Worm (Caenorhabditis elegans) whole organism, L2 larva: ENCODE measurements around the gene col-17.

Experiments used
- C34F6.9 ChIP-seq: fragments of 150-350 bp; optimal IDR thresholded peaks from 2 replicates; lab custom pipeline; 2014; ENCODE audit warnings: missing biosample characterization, missing genetic modification characterization
- F13H6.1 ChIP-seq: sonication (generic microtip); optimal IDR thresholded peaks from 2 replicates; lab custom pipeline; 2016; ENCODE audit warnings: missing genetic modification characterization, missing compliant biosample characterization
- R02D3.7 ChIP-seq: fragments of 150-350 bp; optimal IDR thresholded peaks from 2 replicates; lab custom pipeline; 2014; ENCODE audit warnings: missing biosample characterization, missing genetic modification characterization
- Y55F3AM.14 ChIP-seq: fragments of 200-800 bp; sonication (Bioruptor generic); optimal IDR thresholded peaks from 2 replicates; lab custom pipeline; 2018; ENCODE audit warnings: mild to moderate bottlenecking, missing genetic modification characterization, missing compliant biosample characterization
- ZK546.5 ChIP-seq: sonication (generic microtip); optimal IDR thresholded peaks from 2 replicates; lab custom pipeline; 2017; ENCODE audit warnings: missing biosample characterization, missing genetic modification characterization
- alr-1 ChIP-seq: fragments of 150-350 bp; optimal IDR thresholded peaks from 2 replicates; lab custom pipeline; 2014; ENCODE audit warnings: missing biosample characterization, missing genetic modification characterization
- aly-2 ChIP-seq: fragments of 150-350 bp; optimal IDR thresholded peaks from 2 replicates; lab custom pipeline; 2014; ENCODE audit warnings: missing biosample characterization, missing genetic modification characterization
- ama-1 ChIP-seq: fragments of 150-350 bp; optimal IDR thresholded peaks from 2 replicates; lab custom pipeline; 2018; ENCODE audit warnings: inconsistent platforms
- ceh-16 ChIP-seq: fragments of 150-350 bp; optimal IDR thresholded peaks from 2 replicates; lab custom pipeline; 2014; ENCODE audit warnings: missing biosample characterization, missing genetic modification characterization
- ceh-82 ChIP-seq: fragments of 150-350 bp; optimal IDR thresholded peaks from 2 replicates; lab custom pipeline; 2014; ENCODE audit warnings: missing biosample characterization, missing genetic modification characterization
- crh-2 ChIP-seq: sonication (generic microtip); optimal IDR thresholded peaks from 2 replicates; lab custom pipeline; 2017; ENCODE audit warnings: missing biosample characterization, missing genetic modification characterization
- dmd-4 ChIP-seq: sonication (generic microtip); optimal IDR thresholded peaks from 2 replicates; lab custom pipeline; 2017; ENCODE audit warnings: missing biosample characterization, missing genetic modification characterization
- egl-27 ChIP-seq: sonication (generic microtip); optimal IDR thresholded peaks from 3 replicates; lab custom pipeline; 2017; ENCODE audit warnings: missing biosample characterization, missing genetic modification reagents, missing genetic modification characterization
- elt-1 ChIP-seq: fragments of 150-350 bp; optimal IDR thresholded peaks from 2 replicates; lab custom pipeline; 2014; ENCODE audit warnings: missing biosample characterization, missing genetic modification characterization
- elt-3 ChIP-seq: sonication (generic microtip); optimal IDR thresholded peaks from 2 replicates; lab custom pipeline; 2017; ENCODE audit warnings: missing biosample characterization, missing genetic modification characterization
- fos-1 ChIP-seq: fragments of 150-350 bp; optimal IDR thresholded peaks from 2 replicates; lab custom pipeline; 2014; ENCODE audit warnings: missing biosample characterization, missing genetic modification characterization
- gmeb-1 ChIP-seq: fragments of 150-350 bp; optimal IDR thresholded peaks from 2 replicates; lab custom pipeline; 2014; ENCODE audit warnings: missing biosample characterization, missing genetic modification characterization
- lin-11 ChIP-seq: fragments of 150-350 bp; sonication (generic microtip); optimal IDR thresholded peaks from 2 replicates; lab custom pipeline; 2014; ENCODE audit warnings: missing biosample characterization, missing genetic modification characterization, inconsistent platforms, mixed read lengths
- lin-13 ChIP-seq: fragments of 150-350 bp; optimal IDR thresholded peaks from 2 replicates; lab custom pipeline; 2014; ENCODE audit warnings: missing biosample characterization, missing genetic modification reagents, missing genetic modification characterization
- lin-39 ChIP-seq: fragments of 150-350 bp; optimal IDR thresholded peaks from 2 replicates; lab custom pipeline; 2014; ENCODE audit warnings: missing biosample characterization, missing genetic modification reagents, missing genetic modification characterization
- lsy-2 ChIP-seq, 2 experiments: fragments of 150-350 bp in 1 of 2; sonication (generic microtip) in 1 of 2; optimal IDR thresholded peaks; 2 replicates each; lab custom pipeline; 2014 to 2017; ENCODE audit warnings: missing biosample characterization in 2 of 2, missing genetic modification characterization in 2 of 2
- mab-5 ChIP-seq: fragments of 150-350 bp; optimal IDR thresholded peaks from 2 replicates; lab custom pipeline; 2014; ENCODE audit warnings: missing biosample characterization, missing genetic modification characterization
- mbf-1 ChIP-seq: sonication (generic microtip); optimal IDR thresholded peaks from 2 replicates; lab custom pipeline; 2017; ENCODE audit warnings: missing biosample characterization, missing genetic modification characterization
- mdl-1 ChIP-seq, 2 experiments: fragments of 150-350 bp in 1 of 2; sonication (generic microtip) in 1 of 2; optimal IDR thresholded peaks; 2 replicates each; lab custom pipeline; 2017; ENCODE audit warnings: missing biosample characterization in 2 of 2, missing genetic modification characterization in 2 of 2
- nhr-10 ChIP-seq: sonication (generic microtip); optimal IDR thresholded peaks from 2 replicates; lab custom pipeline; 2017; ENCODE audit warnings: missing biosample characterization, missing genetic modification characterization
- nhr-11 ChIP-seq: fragments of 150-350 bp; optimal IDR thresholded peaks from 2 replicates; lab custom pipeline; 2014; ENCODE audit warnings: missing biosample characterization, missing genetic modification characterization
- nhr-12 ChIP-seq: fragments of 150-350 bp; optimal IDR thresholded peaks from 2 replicates; lab custom pipeline; 2014; ENCODE audit warnings: missing biosample characterization, missing genetic modification characterization
- nhr-129 ChIP-seq: fragments of 150-350 bp; optimal IDR thresholded peaks from 2 replicates; lab custom pipeline; 2014; ENCODE audit warnings: missing biosample characterization, missing genetic modification characterization
- nhr-23 ChIP-seq: fragments of 150-350 bp; optimal IDR thresholded peaks from 2 replicates; lab custom pipeline; 2014; ENCODE audit warnings: missing biosample characterization, missing genetic modification reagents, missing genetic modification characterization
- nhr-237 ChIP-seq: fragments of 150-350 bp; optimal IDR thresholded peaks from 2 replicates; lab custom pipeline; 2014; ENCODE audit warnings: missing biosample characterization, missing genetic modification characterization
- nhr-25 ChIP-seq: fragments of 150-350 bp; sonication (generic microtip); optimal IDR thresholded peaks from 3 replicates; lab custom pipeline; 2014; ENCODE audit warnings: missing biosample characterization, missing genetic modification characterization
- nhr-6 ChIP-seq: fragments of 150-350 bp; optimal IDR thresholded peaks from 2 replicates; lab custom pipeline; 2014; ENCODE audit warnings: missing biosample characterization, missing genetic modification characterization
- nhr-77 ChIP-seq: fragments of 150-350 bp; optimal IDR thresholded peaks from 2 replicates; lab custom pipeline; 2014; ENCODE audit warnings: missing biosample characterization, missing genetic modification characterization
- sem-4 ChIP-seq: fragments of 150-350 bp; optimal IDR thresholded peaks from 2 replicates; lab custom pipeline; 2014; ENCODE audit warnings: missing biosample characterization, missing genetic modification reagents, missing genetic modification characterization
- skn-1 ChIP-seq: sonication (generic microtip); optimal IDR thresholded peaks from 2 replicates; lab custom pipeline; 2017; ENCODE audit warnings: missing biosample characterization, missing genetic modification characterization
- sma-3 ChIP-seq: sonication (generic microtip); optimal IDR thresholded peaks from 2 replicates; lab custom pipeline; 2016; ENCODE audit warnings: missing genetic modification reagents, missing genetic modification characterization, missing compliant biosample characterization
- sma-9 ChIP-seq, 2 experiments: fragments of 150-350 bp in 1 of 2; sonication (generic microtip) in 1 of 2; optimal IDR thresholded peaks; 2 replicates each; lab custom pipeline; 2014 to 2016; ENCODE audit warnings: missing genetic modification characterization in 2 of 2, mild to moderate bottlenecking in 1 of 2, missing biosample characterization in 1 of 2, missing compliant biosample characterization in 1 of 2, missing genetic modification reagents in 1 of 2, moderate library complexity in 1 of 2
- snpc-4 ChIP-seq: fragments of 150-350 bp; optimal IDR thresholded peaks from 2 replicates; lab custom pipeline; 2014; ENCODE audit warnings: missing biosample characterization, missing genetic modification characterization
- unc-39 ChIP-seq: fragments of 150-350 bp; optimal IDR thresholded peaks from 2 replicates; lab custom pipeline; 2014; ENCODE audit warnings: missing biosample characterization, missing genetic modification characterization
- unc-55 ChIP-seq: fragments of 150-350 bp; sonication (generic microtip); optimal IDR thresholded peaks from 3 replicates; lab custom pipeline; 2014; ENCODE audit warnings: missing biosample characterization, missing genetic modification reagents, missing genetic modification characterization
- unc-62 ChIP-seq: fragments of 150-350 bp; optimal IDR thresholded peaks from 2 replicates; lab custom pipeline; 2014; ENCODE audit warnings: missing biosample characterization, missing genetic modification reagents, missing genetic modification characterization
- zag-1 ChIP-seq: fragments of 150-350 bp; optimal IDR thresholded peaks from 2 replicates; lab custom pipeline; 2014; ENCODE audit warnings: missing biosample characterization, missing genetic modification characterization
- ztf-1 ChIP-seq: fragments of 200-800 bp; sonication (Bioruptor generic); conservative IDR thresholded peaks from 2 replicates; pipeline ENCODE4 v1.3.6; 2022; ENCODE audit warnings: missing genetic modification characterization, missing compliant biosample characterization
- ztf-11 ChIP-seq: sonication (generic microtip); optimal IDR thresholded peaks from 2 replicates; lab custom pipeline; 2017; ENCODE audit warnings: missing biosample characterization, missing genetic modification characterization
- ztf-4 ChIP-seq: fragments of 150-350 bp; optimal IDR thresholded peaks from 2 replicates; lab custom pipeline; 2014; ENCODE audit warnings: missing biosample characterization, missing genetic modification characterization

col-17 gene

ce11 chrII:4905883-4906282, 38.5 kb upstream of the col-17 start:
- TF ChIP-seq nhr-25 (tag; lab: Kevin White, UChicago), result no peak
- TF ChIP-seq gmeb-1 (tag; lab: Kevin White, UChicago), result no peak

ce11 chrII:4905331-4905730, 38.0 kb upstream of the col-17 start:
- TF ChIP-seq nhr-12 (tag; lab: Kevin White, UChicago) (no peak), egl-27 (tag; lab: Kevin White, UChicago) (no peak), Y55F3AM.14 (GFP tag; lab: Kevin White, UChicago) (no peak), nhr-77 (no peak), fos-1 (tag; lab: Kevin White, UChicago) (no peak), lsy-2 (tag; optimal IDR thresholded peaks at IDR 0.05; lab: Kevin White, UChicago) (no peak), sma-3 (GFP tag; lab: Kevin White, UChicago) (no peak), mdl-1 (tag; optimal IDR thresholded peaks at IDR 0.05; lab: Kevin White, UChicago) (no peak), nhr-237 (tag; lab: Kevin White, UChicago) (no peak), sma-9 (GFP tag; optimal IDR thresholded peaks at IDR 0.05; lab: Kevin White, UChicago) (no peak), sma-9 (tag; optimal IDR thresholded peaks at IDR 0.05; lab: Kevin White, UChicago) (no peak), ztf-1 (GFP tag; lab: Robert Waterston, UW) (no peak), elt-3 (tag; lab: Kevin White, UChicago) (no peak), zag-1 (tag; lab: Kevin White, UChicago) (no peak), dmd-4 (tag; lab: Kevin White, UChicago) (no peak), nhr-10 (tag; lab: Kevin White, UChicago) (no peak)

ce11 chrII:4904778-4905177, 37.4 kb upstream of the col-17 start, which contains the start of gene btbd-10:
TSS of gene btbd-10 (plus strand) at chrII:4905008.
- TF ChIP-seq snpc-4 (tag; lab: Kevin White, UChicago) (no peak), lin-13 (GFP tag; lab: Kevin White, UChicago) (no peak), Y55F3AM.14 (GFP tag; lab: Kevin White, UChicago) (no peak), skn-1 (no peak)

ce11 chrII:4904277-4904676, 36.9 kb upstream of the col-17 start:
- no peak for TF ChIP-seq sma-3 (GFP tag; lab: Kevin White, UChicago)
- peak; percentile 25 for TF ChIP-seq mab-5 (tag; lab: Kevin White, UChicago)
- no peak for TF ChIP-seq nhr-23 (tag; lab: Kevin White, UChicago)
- TF ChIP-seq alr-1, result no peak
- no peak for TF ChIP-seq lin-39 (tag; lab: Kevin White, UChicago)
- TF ChIP-seq ZK546.5 (tag; lab: Kevin White, UChicago), result no peak
- peak in 1 of 2 experiments; percentile 83 for TF ChIP-seq lsy-2 (tag; optimal IDR thresholded peaks at IDR 0.05; lab: Kevin White, UChicago)
- TF ChIP-seq sma-9 (GFP tag; optimal IDR thresholded peaks at IDR 0.05; lab: Kevin White, UChicago), result peak; percentile 70
- no peak for TF ChIP-seq sma-9 (tag; optimal IDR thresholded peaks at IDR 0.05; lab: Kevin White, UChicago)
- TF ChIP-seq mbf-1 (tag; lab: Kevin White, UChicago), result no peak
- TF ChIP-seq ama-1 (lab: Kevin White, UChicago), result peak; percentile 59
- TF ChIP-seq unc-55 (GFP tag; lab: Kevin White, UChicago), result peak; percentile 93
- no peak for TF ChIP-seq unc-62 (GFP tag; lab: Kevin White, UChicago)
- no peak for TF ChIP-seq ceh-82 (tag; lab: Kevin White, UChicago)
- TF ChIP-seq ztf-11, result no peak
- peak; percentile 64 for TF ChIP-seq snpc-4 (tag; lab: Kevin White, UChicago)
- TF ChIP-seq F13H6.1 (tag; lab: Kevin White, UChicago), result peak; percentile 76
- TF ChIP-seq lin-13 (GFP tag; lab: Kevin White, UChicago), result peak; percentile 58
- TF ChIP-seq nhr-6 (tag; lab: Kevin White, UChicago), result peak; percentile 6
- TF ChIP-seq elt-3 (tag; lab: Kevin White, UChicago), result no peak
- no peak for TF ChIP-seq nhr-77
- TF ChIP-seq ztf-4, result peak; percentile 39
- no peak for TF ChIP-seq Y55F3AM.14 (GFP tag; lab: Kevin White, UChicago)
- no peak for TF ChIP-seq ceh-16 (tag; lab: Kevin White, UChicago)
- peak; percentile 71 for TF ChIP-seq gmeb-1 (tag; lab: Kevin White, UChicago)
- peak; percentile 89 for TF ChIP-seq nhr-129
- no peak for TF ChIP-seq skn-1
- TF ChIP-seq nhr-237 (tag; lab: Kevin White, UChicago), result no peak
- TF ChIP-seq R02D3.7 (tag; lab: Kevin White, UChicago), result no peak
- peak; percentile 71 for TF ChIP-seq fos-1 (tag; lab: Kevin White, UChicago)
- peak; percentile 41 for TF ChIP-seq lin-11 (tag; lab: Kevin White, UChicago)
- TF ChIP-seq unc-39, result no peak
- TF ChIP-seq nhr-25 (tag; lab: Kevin White, UChicago), result peak; percentile 69
- peak; percentile 92 for TF ChIP-seq C34F6.9
- TF ChIP-seq ztf-1 (GFP tag; lab: Robert Waterston, UW), result no peak
- TF ChIP-seq mdl-1 (tag; optimal IDR thresholded peaks at IDR 0.05; lab: Kevin White, UChicago), result peak; percentile 38 to 59
- TF ChIP-seq nhr-12 (tag; lab: Kevin White, UChicago), result no peak
- TF ChIP-seq sem-4 (tag; lab: Kevin White, UChicago), result peak; percentile 43
- no peak for TF ChIP-seq aly-2 (tag; lab: Kevin White, UChicago)
- no peak for TF ChIP-seq nhr-11 (tag; lab: Kevin White, UChicago)
- TF ChIP-seq crh-2 (tag; lab: Kevin White, UChicago), result peak; percentile 87
- TF ChIP-seq elt-1 (tag; lab: Kevin White, UChicago), result no peak
- peak; percentile 51 for TF ChIP-seq zag-1 (tag; lab: Kevin White, UChicago)
